Worm (Caenorhabditis elegans): ENCODE data around the gene Y24D9B.1.

DNA sequence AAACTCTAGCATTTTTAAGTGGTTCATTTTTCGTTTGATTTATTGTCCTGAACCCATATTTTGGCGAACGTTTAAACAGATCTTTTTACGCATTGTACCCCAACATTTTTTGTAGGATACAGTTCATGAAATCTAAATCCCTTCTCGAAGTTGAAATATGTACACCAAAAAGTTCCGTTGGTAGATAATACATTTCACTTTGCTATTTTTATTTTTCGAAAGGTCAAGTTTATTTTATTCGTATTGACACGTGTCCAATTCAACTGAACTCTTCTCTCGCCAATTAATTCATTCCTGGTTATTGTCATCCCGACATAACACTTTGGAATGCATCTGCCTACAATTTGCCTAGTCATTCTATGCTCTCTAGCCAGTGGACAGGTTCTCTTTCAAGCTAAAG, 46.2 kb upstream of the Y24D9B.1 start, which contains the start of gene F36A4.2:
- TF ChIP-seq dao-5 (tag; optimal IDR thresholded peaks at IDR 0.05) (no peak), him-1 (tag; optimal IDR thresholded peaks at IDR 0.05) (no peak)
